Fruit fly (Drosophila melanogaster): ENCODE results near the gene CG46462.

DNA sequence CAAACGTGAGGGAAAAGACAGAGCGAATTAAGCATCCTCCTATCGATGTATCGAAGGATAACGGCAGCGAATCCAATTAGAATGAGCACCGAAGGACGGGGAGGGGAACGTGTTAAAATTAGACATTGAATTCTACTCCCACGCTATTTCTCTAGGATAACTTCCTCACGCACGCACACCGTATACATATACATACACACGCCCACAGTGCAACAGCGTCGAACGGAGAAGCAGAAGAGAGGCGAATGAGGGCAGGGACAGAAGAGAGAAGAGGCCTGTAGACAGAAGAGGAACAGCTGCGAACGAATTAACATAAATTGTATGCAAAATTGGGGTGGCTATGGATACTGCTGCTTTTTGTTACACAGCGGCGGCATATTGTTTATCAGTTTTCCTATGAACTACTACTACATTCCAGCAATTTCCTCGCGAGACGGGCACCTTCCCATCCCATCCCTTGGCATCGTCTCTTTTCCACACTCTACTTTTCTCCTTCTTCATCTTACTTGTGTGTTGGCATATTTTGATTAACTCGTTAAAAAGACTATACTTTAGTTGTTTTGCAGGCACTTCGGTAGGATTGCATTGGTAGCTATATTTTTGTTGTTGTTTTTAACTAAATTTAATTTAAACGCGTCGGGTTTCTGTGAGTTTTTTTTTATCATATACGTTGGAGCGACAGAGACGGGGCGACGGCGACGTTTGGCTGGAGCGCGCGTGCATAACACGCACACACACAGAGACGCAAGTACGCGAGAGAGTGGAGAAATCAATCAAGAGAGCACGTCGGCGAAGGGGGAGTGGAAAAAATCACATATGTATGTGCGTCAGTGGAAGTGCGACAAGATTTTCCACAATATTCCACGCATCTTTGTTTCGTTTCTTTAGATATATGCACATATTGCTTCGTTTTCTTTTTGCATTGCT lies 23.0 kb upstream of the CG46462 start:
- TF ChIP-seq psq (optimal IDR thresholded peaks at IDR 0.05) (no peak), Sin3A (optimal IDR thresholded peaks at IDR 0.05) (no peak), insv (optimal IDR thresholded peaks at IDR 0.05) (no peak)

All from Kc167 (cell line).